Worm (Caenorhabditis elegans): ENCODE results near the gene nhr-1.

Gene nhr-1

DNA sequence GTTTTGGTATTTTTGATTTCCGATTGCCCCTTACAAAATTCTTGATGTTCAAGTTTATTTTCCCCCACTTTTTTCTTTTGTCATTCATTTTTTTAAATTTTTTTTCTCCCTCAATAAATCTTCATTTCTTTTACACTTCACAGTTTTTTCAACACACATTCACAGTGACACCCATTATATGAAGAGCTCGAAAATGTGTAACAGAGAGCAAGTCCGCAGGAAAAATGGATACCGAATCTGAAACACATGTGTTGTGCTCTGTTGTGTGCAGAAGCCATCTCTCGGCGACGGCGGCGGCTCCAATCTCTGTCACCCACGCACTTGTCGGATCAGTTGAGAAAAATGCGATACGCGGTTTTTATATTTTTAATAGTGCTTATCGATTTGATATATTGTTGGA lies 14.2 kb downstream of the nhr-1 start, which contains the start of gene sup-10:
Gene sup-10 (plus strand): TSS at position 277 of the 400 bp plus-strand sequence.
- no peak for TF ChIP-seq dpff-1 (tag; optimal IDR thresholded peaks at IDR 0.05)
- no peak for TF ChIP-seq Y53G8AR.9 (GFP tag; conservative IDR thresholded peaks at IDR 0.05)
- TF ChIP-seq sptf-2 (GFP tag; optimal IDR thresholded peaks at IDR 0.05): no peak
- no peak for TF ChIP-seq B0035.1 (tag; optimal IDR thresholded peaks at IDR 0.05)
- TF ChIP-seq egl-44 (GFP tag; IDR thresholded peaks at IDR 0.05): no peak

DNA sequence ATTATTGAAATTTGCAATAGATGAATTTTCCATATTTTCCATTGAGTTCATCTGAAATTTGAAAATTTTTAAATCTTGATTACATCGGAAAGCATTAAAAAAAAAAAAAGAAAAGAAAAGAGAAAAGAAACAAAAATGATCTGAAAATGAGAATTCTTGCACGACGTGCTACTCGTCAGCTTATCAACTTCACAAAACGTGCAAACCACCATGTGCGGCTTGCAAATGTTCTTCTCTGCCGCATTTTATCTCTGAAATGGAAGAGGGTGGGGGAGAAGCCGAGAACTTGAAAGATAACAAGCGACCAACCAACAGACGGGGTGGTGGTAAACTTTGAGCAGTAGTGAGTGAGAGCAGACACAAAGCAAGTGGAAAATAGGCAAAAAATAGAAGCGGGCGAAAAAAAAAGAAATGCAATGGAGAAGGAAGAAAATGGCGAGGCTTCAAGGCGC lies 20.2 kb downstream of the nhr-1 start, which contains the start of gene F31A3.3:
Gene F31A3.3 (minus strand): TSS at position 51 of the 452 bp plus-strand sequence.
- TF ChIP-seq pha-4 (tag; optimal IDR thresholded peaks at IDR 0.05) (no peak), nhr-80 (tag; optimal IDR thresholded peaks at IDR 0.05) (peak; percentile 90), dox-1 (GFP tag; IDR thresholded peaks at IDR 0.05) (0 out of 2 replicates have a peak, but pooled peaks have one; percentile 30), Y67H2A.10 (GFP tag; conservative IDR thresholded peaks at IDR 0.05) (no peak), ztf-26 (tag; optimal IDR thresholded peaks at IDR 0.05) (no peak), repo-1 (tag; optimal IDR thresholded peaks at IDR 0.05) (no peak), ztf-6 (GFP tag; IDR thresholded peaks at IDR 0.05) (no peak), unc-62 (GFP tag; optimal IDR thresholded peaks at IDR 0.05) (no peak), F49E8.2 (tag; optimal IDR thresholded peaks at IDR 0.05; ENCODE audit: insufficient read depth) (no peak), lir-1 (GFP tag; conservative IDR thresholded peaks at IDR 0.05) (no peak)

DNA sequence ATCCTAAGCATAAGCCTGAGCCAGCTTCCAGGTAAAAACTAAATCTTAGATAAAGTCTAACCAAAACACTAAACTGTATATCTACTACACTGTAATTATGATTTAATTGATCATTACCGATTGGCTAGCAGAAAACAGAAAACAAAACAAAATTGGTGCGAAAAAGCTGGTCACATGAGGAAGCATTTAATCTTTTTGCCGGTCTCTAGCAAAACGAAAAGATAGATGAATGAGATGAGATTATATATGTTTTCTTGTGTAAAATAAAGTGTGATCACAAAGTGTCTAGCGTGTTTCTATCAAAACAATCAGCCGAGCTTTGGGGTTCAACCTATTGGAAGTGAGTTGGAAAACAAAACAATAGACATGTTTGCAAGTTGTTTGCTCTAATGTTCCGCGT lies 21.0 kb downstream of the nhr-1 start:
- no peak for TF ChIP-seq tbx-9 (tag; optimal IDR thresholded peaks at IDR 0.05; ENCODE audit: borderline replicate concordance)
- no peak for TF ChIP-seq ztf-18 (tag; optimal IDR thresholded peaks at IDR 0.05)
- no peak for TF ChIP-seq ztf-22 (GFP tag; optimal IDR thresholded peaks at IDR 0.05)
- TF ChIP-seq nfya-1 (tag; optimal IDR thresholded peaks at IDR 0.05; ENCODE audit: borderline replicate concordance, insufficient read depth): no peak
- TF ChIP-seq ceh-100 (GFP tag; IDR thresholded peaks at IDR 0.05): no peak
- TF ChIP-seq sdz-38 (tag; optimal IDR thresholded peaks at IDR 0.05): no peak
- no peak for TF ChIP-seq F49E8.2 (tag; optimal IDR thresholded peaks at IDR 0.05; ENCODE audit: insufficient read depth)
- no peak for TF ChIP-seq ZK185.1 (tag; optimal IDR thresholded peaks at IDR 0.05; ENCODE audit: poor library complexity, severe bottlenecking)
- no peak for TF ChIP-seq egl-18 (GFP tag; IDR thresholded peaks at IDR 0.05)
- no peak for TF ChIP-seq F10E7.11 (tag; optimal IDR thresholded peaks at IDR 0.05)
- no peak for TF ChIP-seq nfya-2 (GFP tag; IDR thresholded peaks at IDR 0.05)
- no peak for TF ChIP-seq T07F8.4 (tag; optimal IDR thresholded peaks at IDR 0.05)
- TF ChIP-seq lsl-1 (GFP tag; optimal IDR thresholded peaks at IDR 0.05): no peak

DNA sequence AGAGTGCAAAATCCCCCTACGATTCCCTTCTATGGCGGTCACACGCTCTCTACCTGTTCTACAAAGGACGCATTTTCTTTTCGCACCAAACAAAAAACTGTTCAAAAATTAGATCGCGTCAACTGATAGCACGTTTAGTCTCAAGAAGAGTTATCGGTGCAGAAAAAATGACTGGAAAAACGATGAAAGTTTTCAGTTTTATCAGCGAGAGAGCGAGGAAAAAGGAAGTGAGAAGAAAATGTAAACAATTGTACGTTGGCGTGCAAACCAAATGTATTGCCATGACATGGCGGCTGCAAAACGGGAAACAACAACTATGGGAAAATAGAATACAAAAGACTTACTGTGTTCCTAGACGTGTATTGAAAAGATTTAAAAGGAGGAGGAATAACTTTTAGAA lies 23.7 kb downstream of the nhr-1 start:
- no peak for TF ChIP-seq lin-35 (GFP tag; optimal IDR thresholded peaks at IDR 0.05)
- TF ChIP-seq nhr-80 (tag; optimal IDR thresholded peaks at IDR 0.05): peak; percentile 58

DNA sequence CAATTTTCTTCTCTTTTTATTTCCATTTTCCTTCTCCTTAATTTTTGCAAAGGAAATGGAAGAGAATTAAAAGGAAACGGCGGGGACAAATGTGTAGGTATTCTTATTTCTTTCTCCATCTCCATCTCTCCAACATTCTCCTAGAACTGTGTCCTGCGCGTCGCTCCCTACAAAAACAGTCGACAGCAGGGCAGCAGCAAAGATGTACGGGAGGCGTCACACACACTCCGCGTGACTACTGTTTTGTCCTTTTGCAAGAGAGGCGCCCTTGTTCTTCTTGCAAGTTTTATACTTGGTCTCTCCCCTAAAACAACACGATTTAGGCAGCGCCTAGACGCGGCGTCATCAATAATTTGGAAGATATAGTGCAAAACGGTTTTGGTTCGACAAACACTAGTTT lies 26.1 kb downstream of the nhr-1 start:
- TF ChIP-seq sdz-38 (tag; optimal IDR thresholded peaks at IDR 0.05): no peak
- no peak for TF ChIP-seq ccch-3 (GFP tag; optimal IDR thresholded peaks at IDR 0.05)
- TF ChIP-seq sptf-2 (GFP tag; optimal IDR thresholded peaks at IDR 0.05): no peak
- TF ChIP-seq pbrm-1 (GFP tag; IDR thresholded peaks at IDR 0.05): no peak
- TF ChIP-seq akir-1 (GFP tag; optimal IDR thresholded peaks at IDR 0.05): no peak
- no peak for TF ChIP-seq him-1 (tag; optimal IDR thresholded peaks at IDR 0.05)
- TF ChIP-seq F39B2.1 (GFP tag; IDR thresholded peaks at IDR 0.05): no peak
- TF ChIP-seq egl-18 (GFP tag; IDR thresholded peaks at IDR 0.05): no peak
- TF ChIP-seq atf-7 (tag; optimal IDR thresholded peaks at IDR 0.05): no peak
- no peak for TF ChIP-seq die-1 (tag; optimal IDR thresholded peaks at IDR 0.05)
- no peak for TF ChIP-seq lin-40 (tag; optimal IDR thresholded peaks at IDR 0.05)
- TF ChIP-seq somi-1 (GFP tag; optimal IDR thresholded peaks at IDR 0.05): no peak
- no peak for TF ChIP-seq cebp-1 (GFP tag; IDR thresholded peaks at IDR 0.05)
- TF ChIP-seq cebp-1 (tag; optimal IDR thresholded peaks at IDR 0.05): no peak
- TF ChIP-seq mcd-1 (GFP tag; IDR thresholded peaks at IDR 0.05): no peak
